Fruit fly (Drosophila melanogaster) whole organism, pupa: Measurements from ENCODE around the gene CG15343.

Experiments
- CG14655 ChIP-seq: fragments of 200-800 bp; sonication (Bioruptor generic); optimal IDR thresholded peaks from 3 replicates; lab custom pipeline; 2017; ENCODE audit warnings: mild to moderate bottlenecking, missing biosample characterization, missing genetic modification reagents, missing genetic modification characterization
- CG15710 ChIP-seq: fragments of 200-800 bp; sonication (Bioruptor generic); optimal IDR thresholded peaks from 2 replicates; lab custom pipeline; 2018; ENCODE audit warnings: missing biosample characterization, mild to moderate bottlenecking, missing genetic modification characterization, moderate library complexity
- CG32121 ChIP-seq: fragments of 200-800 bp; sonication (Bioruptor generic); IDR thresholded peaks from 2 replicates; pipeline ENCODE4 v1.3.6; 2022; ENCODE audit warnings: missing biosample characterization, missing genetic modification characterization
- CG8301 ChIP-seq: fragments of 200-800 bp; sonication (Bioruptor generic); optimal IDR thresholded peaks from 2 replicates; lab custom pipeline; 2018; ENCODE audit warnings: missing biosample characterization, mild to moderate bottlenecking, missing genetic modification characterization
- CG9948 ChIP-seq: fragments of 200-800 bp; sonication (Bioruptor generic); optimal IDR thresholded peaks from 2 replicates; lab custom pipeline; 2018; ENCODE audit warnings: missing biosample characterization, mild to moderate bottlenecking, missing genetic modification characterization, moderate library complexity
- D1 ChIP-seq: fragments of 200-800 bp; sonication (Bioruptor generic); optimal IDR thresholded peaks from 2 replicates; lab custom pipeline; 2018; ENCODE audit warnings: missing biosample characterization, mild to moderate bottlenecking, missing genetic modification characterization, moderate library complexity
- Ets98B ChIP-seq: fragments of 200-800 bp; sonication (Bioruptor generic); IDR thresholded peaks from 2 replicates; pipeline ENCODE4 v1.3.6; 2022; ENCODE audit warnings: missing biosample characterization, missing genetic modification characterization
- fd96Ca ChIP-seq: fragments of 200-800 bp; sonication (Bioruptor generic); IDR thresholded peaks from 3 replicates; pipeline ENCODE4 v1.3.6; 2022; ENCODE audit warnings: missing biosample characterization, missing genetic modification characterization

DNA sequence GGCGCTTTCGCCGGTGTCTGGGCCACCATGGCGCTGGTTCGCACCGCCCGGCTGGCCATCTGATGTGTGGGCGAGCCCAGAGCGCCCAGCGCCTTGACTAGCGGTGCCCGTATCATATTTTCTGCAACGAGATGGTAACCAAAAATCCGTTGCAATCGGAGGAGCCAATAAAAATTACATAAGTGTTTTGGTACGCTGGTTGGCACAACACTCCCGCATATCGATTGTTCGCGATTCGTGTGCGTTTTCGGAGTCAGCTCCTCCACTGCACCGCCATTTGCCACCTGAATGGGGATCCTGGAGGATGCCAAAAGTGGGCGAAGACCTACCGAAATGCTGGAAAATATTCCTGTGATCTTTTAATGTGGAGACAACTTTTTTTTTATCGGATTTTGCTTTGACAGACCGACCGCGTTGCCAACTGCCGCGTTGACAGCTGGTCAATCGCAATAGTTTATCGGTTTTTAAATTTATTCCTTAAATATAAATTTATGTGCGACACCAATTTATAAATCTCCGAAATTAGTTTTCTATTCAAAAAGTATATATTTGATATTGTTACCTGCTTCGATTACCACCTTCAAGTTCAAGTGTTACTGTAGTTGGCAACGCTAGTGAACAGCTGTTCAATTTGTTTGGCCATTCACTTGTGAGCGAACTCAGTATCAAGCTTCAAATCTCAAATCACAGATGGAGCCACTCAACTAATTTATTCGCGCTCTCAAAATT lies 22.2 kb downstream of the CG15343 start, which contains the start of gene ND-75:
- TF ChIP-seq CG14655 (GFP tag; lab: Kevin White, UChicago) (no peak), CG32121 (GFP tag; lab: Robert Waterston, UW) (no peak), CG9948 (no peak), Ets98B (GFP tag; lab: Robert Waterston, UW) (no peak), CG15710 (no peak), fd96Ca (GFP tag; lab: Robert Waterston, UW) (no peak), D1 (tag; lab: Kevin White, UChicago) (no peak), CG8301 (tag; lab: Kevin White, UChicago) (no peak)
